Worm (Caenorhabditis elegans): ENCODE results near the gene Y102A11A.9.

DNA sequence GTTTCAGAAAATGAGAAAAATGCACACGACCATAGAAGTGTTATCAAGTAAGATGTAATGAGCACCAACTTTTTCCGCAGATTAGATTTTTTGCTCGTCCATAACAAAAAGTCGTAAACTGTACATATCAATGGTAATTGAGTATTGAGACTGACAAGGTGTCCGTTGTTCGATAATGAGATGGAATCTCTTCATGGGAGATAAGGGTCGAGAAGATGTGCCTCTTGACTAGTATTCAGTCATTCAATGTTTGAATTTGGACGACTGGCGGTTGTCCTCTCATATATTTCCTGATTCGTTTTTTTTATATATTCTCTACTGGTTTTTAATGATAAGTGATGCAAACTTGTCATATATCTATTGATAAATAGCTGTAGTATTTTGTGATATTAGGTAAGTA lies 31.3 kb upstream of the Y102A11A.9 start:
- no peak for TF ChIP-seq dao-5 (tag; optimal IDR thresholded peaks at IDR 0.05)
- no peak for TF ChIP-seq him-1 (tag; optimal IDR thresholded peaks at IDR 0.05)

All from whole organism, L4/young adult.